Worm (Caenorhabditis elegans) whole organism, L3 larva: ENCODE results near the gene clec-233.

Source experiments
- R02D3.7 ChIP-seq: fragments of 150-350 bp; optimal IDR thresholded peaks from 2 replicates; lab custom pipeline; 2014; ENCODE audit warnings: missing biosample characterization, missing genetic modification characterization
- aly-2 ChIP-seq: fragments of 150-350 bp; optimal IDR thresholded peaks from 2 replicates; lab custom pipeline; 2014; ENCODE audit warnings: missing biosample characterization, missing genetic modification characterization
- ceh-16 ChIP-seq: sonication (generic microtip); optimal IDR thresholded peaks from 2 replicates; lab custom pipeline; 2017; ENCODE audit warnings: missing biosample characterization, missing genetic modification characterization
- ceh-28 ChIP-seq: fragments of 150-350 bp; optimal IDR thresholded peaks from 2 replicates; lab custom pipeline; 2014; ENCODE audit warnings: missing biosample characterization, missing genetic modification reagents, missing genetic modification characterization
- ceh-82 ChIP-seq: fragments of 150-350 bp; optimal IDR thresholded peaks from 2 replicates; lab custom pipeline; 2014; ENCODE audit warnings: missing biosample characterization, missing genetic modification characterization
- ceh-9 ChIP-seq: sonication (generic microtip); optimal IDR thresholded peaks from 2 replicates; lab custom pipeline; 2018; ENCODE audit warnings: missing biosample characterization, missing genetic modification characterization
- daf-12 ChIP-seq: fragments of 150-350 bp; optimal IDR thresholded peaks from 2 replicates; lab custom pipeline; 2014; ENCODE audit warnings: missing biosample characterization, missing genetic modification reagents, missing genetic modification characterization
- egl-27 ChIP-seq: sonication (generic microtip); optimal IDR thresholded peaks from 4 replicates; lab custom pipeline; 2017; ENCODE audit warnings: missing biosample characterization, missing genetic modification reagents, missing genetic modification characterization
- elt-1 ChIP-seq: fragments of 150-350 bp; optimal IDR thresholded peaks from 2 replicates; lab custom pipeline; 2014; ENCODE audit warnings: missing biosample characterization, missing genetic modification characterization
- elt-2 ChIP-seq: sonication (generic microtip); optimal IDR thresholded peaks from 2 replicates; lab custom pipeline; 2016; ENCODE audit warnings: missing genetic modification reagents, mild to moderate bottlenecking, missing genetic modification characterization, missing compliant biosample characterization
- elt-3 ChIP-seq, 3 experiments: fragments of 150-350 bp in 1 of 3; sonication (generic microtip) in 2 of 3; optimal IDR thresholded peaks; 2 replicates in 2 of 3; 4 replicates in 1 of 3; lab custom pipeline; 2014 to 2017; ENCODE audit warnings: missing biosample characterization in 3 of 3, missing genetic modification characterization in 3 of 3
- eor-1 ChIP-seq, 2 experiments: fragments of 150-350 bp; optimal IDR thresholded peaks; 2 replicates each; lab custom pipeline; 2014 to 2018; ENCODE audit warnings: missing biosample characterization in 2 of 2, missing genetic modification characterization in 2 of 2
- fkh-2 ChIP-seq: fragments of 150-350 bp; optimal IDR thresholded peaks from 2 replicates; lab custom pipeline; 2014; ENCODE audit warnings: missing biosample characterization, missing genetic modification reagents, missing genetic modification characterization
- fos-1 ChIP-seq: fragments of 150-350 bp; optimal IDR thresholded peaks from 2 replicates; lab custom pipeline; 2014; ENCODE audit warnings: missing biosample characterization, missing genetic modification characterization
- hmg-11 ChIP-seq: sonication (generic microtip); optimal IDR thresholded peaks from 2 replicates; lab custom pipeline; 2016; ENCODE audit warnings: missing genetic modification characterization, missing compliant biosample characterization
- jun-1 ChIP-seq: fragments of 150-350 bp; optimal IDR thresholded peaks from 2 replicates; lab custom pipeline; 2014; ENCODE audit warnings: missing biosample characterization, missing genetic modification reagents, missing genetic modification characterization
- lin-15B ChIP-seq: fragments of 150-350 bp; optimal IDR thresholded peaks from 2 replicates; lab custom pipeline; 2014; ENCODE audit warnings: missing biosample characterization, missing genetic modification characterization
- lin-39 ChIP-seq: fragments of 150-350 bp; optimal IDR thresholded peaks from 2 replicates; lab custom pipeline; 2018; ENCODE audit warnings: missing biosample characterization, missing genetic modification reagents, missing genetic modification characterization
- lsy-12 ChIP-seq: sonication (generic microtip); optimal IDR thresholded peaks from 2 replicates; lab custom pipeline; 2016; ENCODE audit warnings: mild to moderate bottlenecking, missing genetic modification characterization, missing compliant biosample characterization
- mml-1 ChIP-seq: fragments of 150-350 bp; sonication (generic microtip); optimal IDR thresholded peaks from 3 replicates; lab custom pipeline; 2014; ENCODE audit warnings: missing biosample characterization, missing genetic modification characterization
- nfya-1 ChIP-seq: sonication (generic microtip); optimal IDR thresholded peaks from 2 replicates; lab custom pipeline; 2017; ENCODE audit warnings: missing genetic modification characterization, mild to moderate bottlenecking, missing compliant biosample characterization, antibody characterized with exemption, moderate library complexity; ENCODE audit not compliant: insufficient read depth
- nhr-11 ChIP-seq: fragments of 150-350 bp; optimal IDR thresholded peaks from 2 replicates; lab custom pipeline; 2014; ENCODE audit warnings: missing biosample characterization, missing genetic modification characterization
- nhr-12 ChIP-seq: fragments of 150-350 bp; optimal IDR thresholded peaks from 2 replicates; lab custom pipeline; 2014; ENCODE audit warnings: missing biosample characterization, missing genetic modification characterization
- nhr-23 ChIP-seq: fragments of 150-350 bp; optimal IDR thresholded peaks from 2 replicates; lab custom pipeline; 2014; ENCODE audit warnings: missing biosample characterization, missing genetic modification reagents, missing genetic modification characterization
- nhr-237 ChIP-seq: fragments of 150-350 bp; optimal IDR thresholded peaks from 2 replicates; lab custom pipeline; 2014; ENCODE audit warnings: missing biosample characterization, missing genetic modification characterization
- nhr-28 ChIP-seq: fragments of 150-350 bp; optimal IDR thresholded peaks from 2 replicates; lab custom pipeline; 2014; ENCODE audit warnings: missing biosample characterization, missing genetic modification characterization
- nhr-43 ChIP-seq: sonication (generic microtip); optimal IDR thresholded peaks from 2 replicates; lab custom pipeline; 2016; ENCODE audit warnings: mild to moderate bottlenecking, missing genetic modification characterization, missing compliant biosample characterization; ENCODE audit not compliant: poor library complexity, severe bottlenecking
- nhr-76 ChIP-seq: fragments of 150-350 bp; sonication (generic microtip); optimal IDR thresholded peaks from 5 replicates; lab custom pipeline; 2014; ENCODE audit warnings: missing biosample characterization, missing genetic modification characterization
- nhr-77 ChIP-seq: fragments of 150-350 bp; optimal IDR thresholded peaks from 2 replicates; lab custom pipeline; 2014; ENCODE audit warnings: missing biosample characterization, missing genetic modification characterization
- pha-4 ChIP-seq: fragments of 150-350 bp; optimal IDR thresholded peaks from 2 replicates; lab custom pipeline; 2014; ENCODE audit warnings: missing biosample characterization, missing genetic modification reagents, missing genetic modification characterization
- pqm-1 ChIP-seq: fragments of 150-350 bp; optimal IDR thresholded peaks from 2 replicates; lab custom pipeline; 2017; ENCODE audit warnings: missing biosample characterization, missing genetic modification characterization, inconsistent platforms
- sea-2 ChIP-seq: fragments of 150-350 bp; sonication (generic microtip); optimal IDR thresholded peaks from 4 replicates; lab custom pipeline; 2014; ENCODE audit warnings: missing biosample characterization, missing genetic modification reagents, missing genetic modification characterization
- snpc-4 ChIP-seq: fragments of 150-350 bp; optimal IDR thresholded peaks from 2 replicates; lab custom pipeline; 2014; ENCODE audit warnings: missing biosample characterization, missing genetic modification characterization
- tbx-2 ChIP-seq: sonication (generic microtip); optimal IDR thresholded peaks from 2 replicates; lab custom pipeline; 2016; ENCODE audit warnings: mild to moderate bottlenecking, missing genetic modification characterization, missing compliant biosample characterization
- zag-1 ChIP-seq: fragments of 150-350 bp; optimal IDR thresholded peaks from 2 replicates; lab custom pipeline; 2014; ENCODE audit warnings: missing biosample characterization, missing genetic modification characterization
- ztf-4 ChIP-seq: fragments of 150-350 bp; optimal IDR thresholded peaks from 2 replicates; lab custom pipeline; 2014; ENCODE audit warnings: missing biosample characterization, missing genetic modification characterization

clec-233 gene

ce11 chrV:16249105-16249504 is 15.4 kb downstream of the clec-233 start:
- TF ChIP-seq mml-1 (tag; lab: Kevin White, UChicago) (no peak), ceh-82 (tag; lab: Kevin White, UChicago) (no peak)

- TF ChIP-seq nhr-43 (no peak), mml-1 (tag; lab: Kevin White, UChicago) (no peak), nhr-76 (tag; lab: Kevin White, UChicago) (no peak), ceh-16 (tag; lab: Kevin White, UChicago) (no peak)
These were observed 20.0 kb downstream of the clec-233 start, which contains the start of gene gcy-20 for ce11 chrV:16253687-16254086. gcy-20 (minus strand) TSS chrV:16253787.

- TF ChIP-seq nfya-1: no peak
- no peak for TF ChIP-seq zag-1 (tag; lab: Kevin White, UChicago)
- TF ChIP-seq lsy-12 (tag; lab: Kevin White, UChicago): no peak
- TF ChIP-seq sea-2 (GFP tag; lab: Kevin White, UChicago): no peak
- no peak for TF ChIP-seq ceh-9 (tag; lab: Kevin White, UChicago)
- TF ChIP-seq lin-15B (tag; lab: Kevin White, UChicago): no peak
- TF ChIP-seq elt-1: no peak
- TF ChIP-seq nhr-28 (tag; lab: Kevin White, UChicago): no peak
- TF ChIP-seq R02D3.7 (tag; lab: Kevin White, UChicago): no peak
- no peak for TF ChIP-seq ceh-28
- no peak for TF ChIP-seq nhr-11 (tag; lab: Kevin White, UChicago)
- no peak for TF ChIP-seq nhr-237 (tag; lab: Kevin White, UChicago)
- no peak for TF ChIP-seq jun-1 (tag; lab: Kevin White, UChicago)
- TF ChIP-seq fkh-2 (tag; lab: Kevin White, UChicago): no peak
- TF ChIP-seq nhr-43: no peak
- TF ChIP-seq hmg-11 (tag; lab: Kevin White, UChicago): no peak
- TF ChIP-seq, all 47 proteins: peak for 0
These were observed 22.7 kb downstream of the clec-233 start, which contains the start of gene bgnt-1.3 for ce11 chrV:16256395-16256794. bgnt-1.3 (minus strand) TSS chrV:16256495.

DNA sequence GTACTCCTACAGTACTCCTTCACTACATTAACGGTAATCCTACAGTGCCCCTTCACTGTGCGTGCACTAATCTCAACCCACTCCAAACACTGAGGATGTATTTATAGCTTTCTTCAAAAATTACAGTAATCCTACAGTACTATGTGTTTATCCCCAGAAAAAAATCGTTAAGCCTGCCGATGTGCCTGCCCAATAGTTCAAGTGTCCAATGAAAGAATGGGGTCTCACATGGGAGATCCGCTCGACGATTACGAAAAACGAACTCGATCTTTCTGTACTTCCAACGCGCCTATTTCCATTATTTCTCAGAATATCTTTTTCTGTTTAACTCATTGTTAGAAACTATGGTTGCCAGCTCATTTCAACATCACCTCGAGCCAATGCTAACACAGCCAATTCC is 24.4 kb downstream of the clec-233 start, which contains the start of gene nhr-218:
TSS of gene nhr-218 (plus strand) at position 301 of the 400 bp plus-strand sequence.
- no peak for TF ChIP-seq pha-4 (tag; lab: Kevin White, UChicago)

DNA sequence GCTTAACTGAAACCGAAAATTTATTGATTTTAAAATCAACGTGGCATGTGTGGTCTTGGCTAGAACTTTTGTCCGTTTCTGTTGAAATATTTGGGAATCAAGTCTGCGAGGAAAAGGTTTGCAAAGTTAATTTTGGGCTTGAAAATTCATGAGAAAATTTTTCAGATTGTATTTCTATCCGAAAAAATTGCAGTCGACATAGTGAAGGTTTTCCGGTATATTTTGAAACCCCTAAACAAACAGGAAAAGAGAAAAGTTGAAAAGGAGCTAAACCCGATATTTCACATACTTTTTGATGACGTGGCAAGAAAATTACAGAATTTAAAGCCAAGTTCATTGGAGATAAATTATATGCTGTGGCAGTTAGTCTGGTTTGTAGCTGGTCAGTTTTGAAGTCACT is 26.0 kb downstream of the clec-233 start, which contains the start of gene nhr-127:
TSS of gene nhr-127 (plus strand) at position 301 of the 400 bp plus-strand sequence.
- TF ChIP-seq egl-27 (tag; lab: Kevin White, UChicago) (no peak), nhr-43 (no peak), lin-39 (tag; lab: Kevin White, UChicago) (no peak), nhr-23 (tag; lab: Kevin White, UChicago) (no peak), elt-1 (no peak), ceh-16 (tag; lab: Kevin White, UChicago) (no peak), fos-1 (tag; lab: Kevin White, UChicago) (no peak), ztf-4 (tag; lab: Kevin White, UChicago) (no peak), aly-2 (tag; lab: Kevin White, UChicago) (no peak), mml-1 (tag; lab: Kevin White, UChicago) (no peak), daf-12 (no peak), snpc-4 (tag; lab: Kevin White, UChicago) (no peak), elt-2 (no peak), pqm-1 (tag; lab: Kevin White, UChicago) (no peak), nhr-12 (no peak), nhr-77 (tag; lab: Kevin White, UChicago) (no peak), tbx-2 (tag; lab: Kevin White, UChicago) (no peak), elt-3 (tag; optimal IDR thresholded peaks at IDR 0.05; lab: Kevin White, UChicago) (no peak), eor-1 (tag; optimal IDR thresholded peaks at IDR 0.05; lab: Kevin White, UChicago) (no peak)
